Worm (Caenorhabditis elegans): ENCODE data around the gene K08D9.10.

Gene K08D9.10

DNA sequence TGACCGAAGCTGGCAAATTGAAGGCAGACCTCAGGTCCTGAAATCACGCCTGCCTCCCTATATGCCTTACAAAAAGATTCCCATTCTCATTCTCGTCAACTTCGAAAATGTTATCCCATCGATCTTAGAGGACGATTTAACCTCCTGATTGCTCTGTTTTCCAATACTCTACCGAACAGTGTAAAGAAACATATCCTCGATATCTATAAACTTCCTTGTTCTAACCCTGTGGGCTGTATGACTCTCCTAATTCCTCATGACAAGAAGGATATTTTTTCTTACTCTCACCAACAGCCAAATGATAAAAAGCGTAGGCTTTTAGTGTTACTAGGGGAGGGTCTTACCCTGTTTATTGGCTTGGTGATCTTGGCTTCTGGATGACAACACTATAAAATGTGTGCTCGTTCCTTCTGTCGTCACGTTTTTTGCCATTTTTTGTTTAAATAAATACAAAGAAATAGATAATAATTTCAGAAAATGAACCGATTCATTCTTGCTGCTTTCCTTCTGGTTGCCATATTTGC lies 42.9 kb downstream of the K08D9.10 start, which contains the start of gene T28A11.4:
TSS of gene T28A11.4 (plus strand) at position 474 of the 524 bp plus-strand sequence.
- TF ChIP-seq lin-15B (tag; optimal IDR thresholded peaks at IDR 0.05) (no peak), ama-1 (optimal IDR thresholded peaks at IDR 0.05) (no peak), fkh-2 (tag; optimal IDR thresholded peaks at IDR 0.05) (no peak), snpc-4 (tag; optimal IDR thresholded peaks at IDR 0.05) (no peak), hmg-11 (tag; optimal IDR thresholded peaks at IDR 0.05) (no peak), elt-1 (tag; optimal IDR thresholded peaks at IDR 0.05) (no peak), fos-1 (tag; optimal IDR thresholded peaks at IDR 0.05) (no peak), tbx-2 (tag; optimal IDR thresholded peaks at IDR 0.05) (no peak), sea-2 (GFP tag; optimal IDR thresholded peaks at IDR 0.05) (no peak), unc-62 (GFP tag; optimal IDR thresholded peaks at IDR 0.05) (no peak), nhr-12 (tag; optimal IDR thresholded peaks at IDR 0.05) (no peak), aly-2 (tag; optimal IDR thresholded peaks at IDR 0.05) (no peak), R02D3.7 (tag; optimal IDR thresholded peaks at IDR 0.05) (no peak), ceh-82 (tag; optimal IDR thresholded peaks at IDR 0.05) (no peak), zag-1 (tag; optimal IDR thresholded peaks at IDR 0.05) (no peak), nhr-28 (tag; optimal IDR thresholded peaks at IDR 0.05) (no peak), pqm-1 (tag; optimal IDR thresholded peaks at IDR 0.05) (no peak), ztf-4 (tag; optimal IDR thresholded peaks at IDR 0.05) (no peak)

- TF ChIP-seq lin-15B (tag; optimal IDR thresholded peaks at IDR 0.05) (no peak), nhr-43 (tag; optimal IDR thresholded peaks at IDR 0.05; ENCODE audit: poor library complexity, severe bottlenecking) (no peak), ceh-28 (tag; optimal IDR thresholded peaks at IDR 0.05) (no peak)
Measured at ce11 chrV:3275033-3275432, 44.3 kb downstream of the K08D9.10 start, which contains the start of gene T28A11.3. TSS of gene T28A11.3 (plus strand) at chrV:3275333.

- TF ChIP-seq R02D3.7 (tag; optimal IDR thresholded peaks at IDR 0.05): no peak
- peak; percentile 32 for TF ChIP-seq lin-39 (tag; optimal IDR thresholded peaks at IDR 0.05)
- no peak for TF ChIP-seq nhr-67 (tag; optimal IDR thresholded peaks at IDR 0.05)
- TF ChIP-seq egl-5 (tag; optimal IDR thresholded peaks at IDR 0.05): peak; percentile 26
- no peak for TF ChIP-seq elt-1 (tag; optimal IDR thresholded peaks at IDR 0.05)
Measured at ce11 chrV:3276184-3276583, 45.5 kb downstream of the K08D9.10 start.

DNA sequence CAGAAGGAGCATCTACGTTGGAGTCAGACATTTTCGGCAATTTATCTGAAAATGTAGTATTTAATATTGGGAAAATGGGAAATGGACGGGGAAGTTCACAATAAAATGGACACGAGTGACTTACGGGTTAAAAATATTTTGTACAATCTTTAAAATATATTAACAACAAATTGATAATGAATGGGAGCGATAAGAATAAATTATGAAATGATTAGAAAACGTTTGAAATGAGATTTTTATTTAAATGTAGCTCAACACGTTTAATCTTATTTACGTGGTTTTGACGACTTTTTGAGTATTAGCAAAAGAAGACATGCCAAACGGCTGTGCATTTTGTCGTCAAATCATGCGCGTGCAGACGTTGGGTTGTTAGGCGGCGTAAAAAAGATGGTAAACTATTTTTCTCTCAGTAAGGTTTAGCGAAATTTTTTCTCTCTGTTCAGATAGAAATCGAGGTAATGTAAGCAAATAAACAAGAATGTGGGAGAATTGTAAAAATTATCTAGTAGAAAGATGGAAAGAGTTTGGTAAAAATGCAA lies 47.5 kb downstream of the K08D9.10 start, which contains the start of gene fbxa-64:
TSS of gene fbxa-64 (minus strand) at position 51 of the 539 bp plus-strand sequence.
- TF ChIP-seq elt-3 (tag; optimal IDR thresholded peaks at IDR 0.05) (no peak), nhr-76 (tag; optimal IDR thresholded peaks at IDR 0.05) (no peak), ztf-11 (tag; optimal IDR thresholded peaks at IDR 0.05) (no peak), skn-1 (tag; optimal IDR thresholded peaks at IDR 0.05) (no peak), hmg-11 (tag; optimal IDR thresholded peaks at IDR 0.05) (peak; percentile 29)

ce11 chrV:3279138-3279537 lies 48.4 kb downstream of the K08D9.10 start:
- no peak for TF ChIP-seq fos-1 (tag; optimal IDR thresholded peaks at IDR 0.05)
- TF ChIP-seq ceh-16 (tag; optimal IDR thresholded peaks at IDR 0.05): no peak
- TF ChIP-seq mml-1 (tag; optimal IDR thresholded peaks at IDR 0.05): no peak
- TF ChIP-seq nhr-25 (tag; optimal IDR thresholded peaks at IDR 0.05): no peak
- TF ChIP-seq elt-2 (tag; optimal IDR thresholded peaks at IDR 0.05): no peak
- TF ChIP-seq egl-5 (tag; optimal IDR thresholded peaks at IDR 0.05): peak; percentile 26
- TF ChIP-seq elt-3 (tag; optimal IDR thresholded peaks at IDR 0.05): no peak
- no peak for TF ChIP-seq ceh-82 (tag; optimal IDR thresholded peaks at IDR 0.05)

ce11 chrV:3280009-3280408 lies 49.3 kb downstream of the K08D9.10 start, which contains the start of gene T28A11.2:
TSS of gene T28A11.2 (plus strand) at chrV:3280379.
- TF ChIP-seq lin-15B (tag; optimal IDR thresholded peaks at IDR 0.05) (no peak), nhr-237 (tag; optimal IDR thresholded peaks at IDR 0.05) (no peak), egl-5 (tag; optimal IDR thresholded peaks at IDR 0.05) (no peak), ceh-28 (tag; optimal IDR thresholded peaks at IDR 0.05) (no peak), nhr-28 (tag; optimal IDR thresholded peaks at IDR 0.05) (no peak), unc-62 (GFP tag; optimal IDR thresholded peaks at IDR 0.05) (no peak), elt-3 (tag; optimal IDR thresholded peaks at IDR 0.05) (no peak), fos-1 (tag; optimal IDR thresholded peaks at IDR 0.05) (no peak), ceh-9 (tag; optimal IDR thresholded peaks at IDR 0.05) (no peak)

All from whole organism, L3 larva.